Fruit fly (Drosophila melanogaster) whole organism, embryonic: ENCODE measurements around the gene Ugt305A1.

Source experiments
- Bgb ChIP-seq: fragments of 200-800 bp; sonication (Bioruptor generic); IDR thresholded peaks from 2 replicates; pipeline ENCODE4 v1.3.6; 2022; ENCODE audit warnings: missing biosample characterization, missing genetic modification characterization; ENCODE audit not compliant: partially characterized antibody
- CG10321 ChIP-seq: fragments of 200-800 bp; sonication (Bioruptor generic); IDR thresholded peaks from 2 replicates; pipeline ENCODE4 v1.3.6; 2022; ENCODE audit warnings: missing biosample characterization, missing genetic modification characterization
- CG11093 ChIP-seq: fragments of 200-800 bp; sonication (Bioruptor generic); IDR thresholded peaks from 3 replicates; pipeline ENCODE4 v1.3.6; 2022; ENCODE audit warnings: missing biosample characterization, missing genetic modification characterization
- CG11696 ChIP-seq: fragments of 200-800 bp; sonication (Bioruptor generic); IDR thresholded peaks from 2 replicates; pipeline ENCODE4 v1.3.6; 2022; ENCODE audit warnings: missing biosample characterization, missing genetic modification characterization
- CG12219 ChIP-seq: fragments of 200-800 bp; sonication (Bioruptor generic); optimal IDR thresholded peaks from 3 replicates; lab custom pipeline; 2018; ENCODE audit warnings: missing biosample characterization, mild to moderate bottlenecking, missing genetic modification characterization
- CG12236 ChIP-seq: fragments of 200-800 bp; sonication (Bioruptor generic); optimal IDR thresholded peaks from 2 replicates; lab custom pipeline; 2016; ENCODE audit warnings: missing biosample characterization, missing genetic modification characterization
- CG12299 ChIP-seq: fragments of 200-800 bp; sonication (Bioruptor generic); optimal IDR thresholded peaks from 2 replicates; lab custom pipeline; 2018; ENCODE audit warnings: missing biosample characterization, mild to moderate bottlenecking, missing genetic modification characterization
- CG13123 ChIP-seq: fragments of 200-800 bp; sonication (Bioruptor generic); optimal IDR thresholded peaks from 2 replicates; lab custom pipeline; 2016; ENCODE audit warnings: missing biosample characterization, missing genetic modification characterization
- CG15073 ChIP-seq: fragments of 200-800 bp; sonication (Bioruptor generic); optimal IDR thresholded peaks from 2 replicates; lab custom pipeline; 2016; ENCODE audit warnings: missing biosample characterization, missing genetic modification characterization
- CG1602 ChIP-seq: fragments of 200-800 bp; sonication (Bioruptor generic); optimal IDR thresholded peaks from 3 replicates; lab custom pipeline; 2016; ENCODE audit warnings: missing biosample characterization, missing genetic modification characterization
- CG1603 ChIP-seq: fragments of 200-800 bp; sonication (Bioruptor generic); optimal IDR thresholded peaks from 2 replicates; lab custom pipeline; 2019; ENCODE audit warnings: missing biosample characterization, mild to moderate bottlenecking, missing genetic modification characterization, moderate library complexity
- CG17802 ChIP-seq: fragments of 200-800 bp; sonication (Bioruptor generic); optimal IDR thresholded peaks from 2 replicates; lab custom pipeline; 2018; ENCODE audit warnings: missing biosample characterization, mild to moderate bottlenecking, missing genetic modification characterization, moderate library complexity
- CG17912 ChIP-seq: fragments of 200-800 bp; sonication (Bioruptor generic); optimal IDR thresholded peaks from 2 replicates; lab custom pipeline; 2018; ENCODE audit warnings: missing biosample characterization, mild to moderate bottlenecking, missing genetic modification characterization
- CG18619 ChIP-seq: fragments of 200-800 bp; sonication (Bioruptor generic); optimal IDR thresholded peaks from 3 replicates; lab custom pipeline; 2017; ENCODE audit warnings: missing biosample characterization, mild to moderate bottlenecking, missing genetic modification characterization
- CG18764 ChIP-seq: fragments of 200-800 bp; sonication (Bioruptor generic); optimal IDR thresholded peaks from 3 replicates; lab custom pipeline; 2016; ENCODE audit warnings: missing biosample characterization, missing genetic modification characterization
- CG2116 ChIP-seq: fragments of 200-800 bp; sonication (Bioruptor generic); optimal IDR thresholded peaks from 3 replicates; lab custom pipeline; 2018; ENCODE audit warnings: missing biosample characterization, mild to moderate bottlenecking, missing genetic modification characterization
- CG2712 ChIP-seq: fragments of 200-800 bp; optimal IDR thresholded peaks from 3 replicates; lab custom pipeline; 2019; ENCODE audit warnings: missing biosample characterization, mild to moderate bottlenecking, missing genetic modification characterization, moderate library complexity
- CG30431 ChIP-seq: fragments of 200-800 bp; sonication (Bioruptor generic); optimal IDR thresholded peaks from 2 replicates; lab custom pipeline; 2017; ENCODE audit warnings: missing biosample characterization, missing genetic modification characterization
- CG3065 ChIP-seq: fragments of 200-800 bp; sonication (Bioruptor generic); optimal IDR thresholded peaks from 2 replicates; lab custom pipeline; 2016; ENCODE audit warnings: missing biosample characterization, missing genetic modification characterization
- CG34376 ChIP-seq: fragments of 200-800 bp; sonication (Bioruptor generic); optimal IDR thresholded peaks from 2 replicates; lab custom pipeline; 2018; ENCODE audit warnings: missing biosample characterization, mild to moderate bottlenecking, missing genetic modification characterization
- CG4820 ChIP-seq: fragments of 200-800 bp; sonication (Bioruptor generic); optimal IDR thresholded peaks from 3 replicates; lab custom pipeline; 2016; ENCODE audit warnings: missing biosample characterization, missing genetic modification characterization
- CG7357 ChIP-seq: fragments of 200-800 bp; sonication (Bioruptor generic); IDR thresholded peaks from 3 replicates; pipeline ENCODE4 v1.3.6; 2022; ENCODE audit warnings: missing biosample characterization, missing genetic modification characterization
- D19A ChIP-seq: fragments of 200-800 bp; optimal IDR thresholded peaks from 3 replicates; lab custom pipeline; 2019; ENCODE audit warnings: missing biosample characterization, mild to moderate bottlenecking, missing genetic modification characterization, moderate library complexity
- Dek ChIP-seq: fragments of 200-800 bp; sonication (Bioruptor generic); optimal IDR thresholded peaks from 3 replicates; lab custom pipeline; 2019; ENCODE audit warnings: missing biosample characterization, mild to moderate bottlenecking, missing genetic modification characterization, moderate library complexity
- Drgx ChIP-seq: fragments of 200-800 bp; sonication (Bioruptor generic); IDR thresholded peaks from 2 replicates; pipeline ENCODE4 v1.3.6; 2022; ENCODE audit warnings: missing biosample characterization, missing genetic modification characterization
- NFAT ChIP-seq: fragments of 200-800 bp; sonication (Bioruptor generic); IDR thresholded peaks from 2 replicates; pipeline ENCODE4 v1.3.6; 2022; ENCODE audit warnings: missing biosample characterization, missing genetic modification characterization
- Side ChIP-seq: fragments of 200-800 bp; sonication (Bioruptor generic); optimal IDR thresholded peaks from 2 replicates; lab custom pipeline; 2016; ENCODE audit warnings: missing biosample characterization, missing genetic modification characterization
- Ssrp ChIP-seq: fragments of 200-800 bp; sonication (Bioruptor generic); optimal IDR thresholded peaks from 2 replicates; lab custom pipeline; 2018; ENCODE audit warnings: missing biosample characterization, mild to moderate bottlenecking, missing genetic modification characterization, moderate library complexity
- Vsx1 ChIP-seq: fragments of 200-800 bp; sonication (Bioruptor generic); optimal IDR thresholded peaks from 2 replicates; lab custom pipeline; 2017; ENCODE audit warnings: missing biosample characterization, mild to moderate bottlenecking, missing genetic modification characterization, missing genetic modification reagents
- aop ChIP-seq: fragments of 200-800 bp; sonication (Bioruptor generic); IDR thresholded peaks from 2 replicates; pipeline ENCODE4 v1.3.6; 2022; ENCODE audit warnings: missing biosample characterization, missing genetic modification characterization
- ap ChIP-seq: fragments of 200-800 bp; sonication (Bioruptor generic); IDR thresholded peaks from 2 replicates; pipeline ENCODE4 v1.3.6; 2022; ENCODE audit warnings: missing biosample characterization, missing genetic modification characterization
- bab2 ChIP-seq: fragments of 200-800 bp; sonication (Bioruptor generic); optimal IDR thresholded peaks from 2 replicates; lab custom pipeline; 2016; ENCODE audit warnings: missing biosample characterization, missing genetic modification characterization
- chif ChIP-seq, 2 experiments: fragments of 200-800 bp; sonication (Bioruptor generic); optimal IDR thresholded peaks; 3 replicates each; lab custom pipeline; 2016; ENCODE audit warnings: missing biosample characterization in 2 of 2, missing genetic modification characterization in 2 of 2
- crp ChIP-seq, 2 experiments: fragments of 200-800 bp; sonication (Bioruptor generic); optimal IDR thresholded peaks; 2 replicates in 1 of 2; 3 replicates in 1 of 2; lab custom pipeline; 2017; ENCODE audit warnings: missing biosample characterization in 2 of 2, missing genetic modification characterization in 2 of 2, mild to moderate bottlenecking in 1 of 2, moderate library complexity in 1 of 2
- fd3F ChIP-seq: fragments of 200-800 bp; sonication (Bioruptor generic); optimal IDR thresholded peaks from 2 replicates; lab custom pipeline; 2018; ENCODE audit warnings: missing biosample characterization, mild to moderate bottlenecking, missing genetic modification characterization, moderate library complexity
- gce ChIP-seq: fragments of 200-800 bp; sonication (Bioruptor generic); IDR thresholded peaks from 3 replicates; pipeline ENCODE4 v1.3.6; 2022; ENCODE audit warnings: missing biosample characterization, missing genetic modification characterization
- gem ChIP-seq: fragments of 200-800 bp; sonication (Bioruptor generic); optimal IDR thresholded peaks from 2 replicates; lab custom pipeline; 2019; ENCODE audit warnings: missing biosample characterization, mild to moderate bottlenecking, missing genetic modification characterization, moderate library complexity
- kay ChIP-seq: fragments of 200-800 bp; sonication (Bioruptor generic); optimal IDR thresholded peaks from 2 replicates; lab custom pipeline; 2016; ENCODE audit warnings: missing biosample characterization, missing genetic modification characterization
- mld ChIP-seq: fragments of 200-800 bp; sonication (Bioruptor generic); IDR thresholded peaks from 3 replicates; pipeline ENCODE4 v1.3.6; 2022; ENCODE audit warnings: missing biosample characterization, missing genetic modification characterization; ENCODE audit not compliant: partially characterized antibody
- pho ChIP-seq: fragments of 200-800 bp; sonication (Bioruptor generic); optimal IDR thresholded peaks from 2 replicates; lab custom pipeline; 2016; ENCODE audit warnings: missing biosample characterization, missing genetic modification characterization
- pnt ChIP-seq: fragments of 200-800 bp; sonication (Bioruptor generic); optimal IDR thresholded peaks from 3 replicates; lab custom pipeline; 2016; ENCODE audit warnings: missing biosample characterization, missing genetic modification characterization
- prd ChIP-seq, 3 experiments: fragments of >200 bp in 2 of 3; fragments of 200-800 bp in 1 of 3; sonication (Bioruptor generic) in 1 of 3; optimal IDR thresholded peaks in 2 of 3; IDR thresholded peaks in 1 of 3; 2 replicates in 2 of 3; 3 replicates in 1 of 3; pipeline versions ENCODE4 v1.3.6 to Lab custom; 2017 to 2022; ENCODE audit warnings: missing biosample characterization in 1 of 3, missing genetic modification characterization in 1 of 3
- slou ChIP-seq: fragments of 200-800 bp; sonication (Bioruptor generic); optimal IDR thresholded peaks from 3 replicates; lab custom pipeline; 2016; ENCODE audit warnings: missing biosample characterization, missing genetic modification characterization
- sug ChIP-seq: fragments of 200-800 bp; optimal IDR thresholded peaks from 2 replicates; lab custom pipeline; 2019; ENCODE audit warnings: missing biosample characterization, mild to moderate bottlenecking, missing genetic modification characterization, moderate library complexity
- tin ChIP-seq: fragments of 200-800 bp; sonication (Bioruptor generic); optimal IDR thresholded peaks from 3 replicates; lab custom pipeline; 2016; ENCODE audit warnings: missing biosample characterization, missing genetic modification characterization
- ttk ChIP-seq: fragments of 200-800 bp; sonication (Bioruptor generic); IDR thresholded peaks from 2 replicates; pipeline ENCODE4 v2.1.2; 2022; ENCODE audit warnings: missing biosample characterization, missing genetic modification characterization

Gene Ugt305A1

dm6 chr3L:4070221-4070995, 10.8 kb downstream of the Ugt305A1 start (continued):
- TF ChIP-seq CG3065 (GFP tag; lab: Kevin White, UChicago) (peak; percentile 65), CG2712 (no peak), crp (GFP tag; optimal IDR thresholded peaks at IDR 0.05; lab: Kevin White, UChicago) (peak in 1 of 2 experiments; percentile 24), prd (optimal IDR thresholded peaks at IDR 0.05; lab: Kevin White, UChicago) (no peak), prd (GFP tag; IDR thresholded peaks at IDR 0.05; lab: Robert Waterston, UW) (peak; percentile 92)
- TF ChIP-seq, all 482 proteins: peak for 389

dm6 chr3L:4070996-4071379, 11.4 kb downstream of the Ugt305A1 start:
- TF ChIP-seq CG2116 (GFP tag; lab: Kevin White, UChicago), result no peak
- TF ChIP-seq pnt (GFP tag; lab: Kevin White, UChicago), result peak; percentile 20
- 0 out of 2 replicates have a peak, but pooled peaks have one; percentile 18 for TF ChIP-seq CG10321
- TF ChIP-seq CG11093 (GFP tag; lab: Robert Waterston, UW), result no peak
- TF ChIP-seq prd (optimal IDR thresholded peaks at IDR 0.05; lab: Kevin White, UChicago), result no peak
- peak; percentile 66 for TF ChIP-seq prd (GFP tag; IDR thresholded peaks at IDR 0.05; lab: Robert Waterston, UW)
- TF ChIP-seq Dek (tag; lab: Kevin White, UChicago), result peak; percentile 26
- TF ChIP-seq NFAT, result 0 out of 2 replicates have a peak, but pooled peaks have one; percentile 34
- no peak for TF ChIP-seq D19A (tag; lab: Kevin White, UChicago)
- peak; percentile 81 for TF ChIP-seq ttk (GFP tag; lab: Robert Waterston, UW)
- TF ChIP-seq CG12236 (GFP tag; lab: Kevin White, UChicago), result no peak
- peak; percentile 32 for TF ChIP-seq CG12299 (tag; lab: Kevin White, UChicago)
- TF ChIP-seq Drgx (GFP tag; lab: Robert Waterston, UW), result peak; percentile 91
- TF ChIP-seq CG1603, result peak; percentile 90
- TF ChIP-seq CG34376, result no peak
- peak; percentile 48 for TF ChIP-seq tin (GFP tag; lab: Kevin White, UChicago)
- peak; percentile 76 for TF ChIP-seq ap (GFP tag; lab: Robert Waterston, UW)
- TF ChIP-seq chif (GFP tag; optimal IDR thresholded peaks at IDR 0.05; lab: Kevin White, UChicago), result peak in 1 of 2 experiments; percentile 2
- peak; percentile 57 for TF ChIP-seq CG30431
- no peak for TF ChIP-seq kay (GFP tag; lab: Kevin White, UChicago)
- peak; percentile 17 for TF ChIP-seq fd3F
- 0 out of 2 replicates have a peak, but pooled peaks have one; percentile 33 for TF ChIP-seq aop (GFP tag; lab: Robert Waterston, UW)
- TF ChIP-seq CG1602 (GFP tag; lab: Kevin White, UChicago), result peak; percentile 49
- no peak for TF ChIP-seq Vsx1 (GFP tag; lab: Kevin White, UChicago)
- TF ChIP-seq slou, result peak; percentile 31
- TF ChIP-seq CG4820 (GFP tag; lab: Kevin White, UChicago), result peak; percentile 53
- TF ChIP-seq CG13123, result peak; percentile 32
- no peak for TF ChIP-seq CG15073 (GFP tag; lab: Kevin White, UChicago)
- peak; percentile 47 for TF ChIP-seq Ssrp
- TF ChIP-seq CG11696 (GFP tag; lab: Robert Waterston, UW), result 0 out of 2 replicates have a peak, but pooled peaks have one; percentile 39
- TF ChIP-seq sug (tag; lab: Kevin White, UChicago), result no peak
- TF ChIP-seq CG18764 (GFP tag; lab: Kevin White, UChicago), result peak; percentile 0
- no peak for TF ChIP-seq mld
- TF ChIP-seq Bgb (GFP tag; lab: Robert Waterston, UW), result no peak
- TF ChIP-seq Side, result peak; percentile 45
- no peak for TF ChIP-seq CG18619 (GFP tag; lab: Kevin White, UChicago)
- TF ChIP-seq CG17912, result no peak
- TF ChIP-seq bab2 (GFP tag; lab: Kevin White, UChicago), result peak; percentile 57
- TF ChIP-seq pho (GFP tag; lab: Kevin White, UChicago), result no peak
- peak; percentile 53; the same call in 1 of the 3 replicates for TF ChIP-seq gce (GFP tag; lab: Robert Waterston, UW)
- peak; percentile 49; the same call in 2 of the 3 replicates for TF ChIP-seq CG7357 (GFP tag; lab: Robert Waterston, UW)
- peak; percentile 64 for TF ChIP-seq gem
- peak; percentile 47 for TF ChIP-seq CG17802 (tag; lab: Kevin White, UChicago)
- TF ChIP-seq CG12219, result peak; percentile 67
